Fruit fly (Drosophila melanogaster) whole organism, prepupa: ENCODE data around the gene Pk34A.

Experiments
- Blimp-1 ChIP-seq: fragments of 200-800 bp; sonication (Bioruptor generic); optimal IDR thresholded peaks from 3 replicates; lab custom pipeline; 2017; ENCODE audit warnings: missing biosample characterization, missing genetic modification characterization, mild to moderate bottlenecking, moderate library complexity, missing genetic modification reagents
- CG10631 ChIP-seq: fragments of 200-800 bp; sonication (Bioruptor generic); optimal IDR thresholded peaks from 2 replicates; lab custom pipeline; 2016; ENCODE audit warnings: missing biosample characterization, missing genetic modification characterization
- CG10669 ChIP-seq: fragments of 200-800 bp; sonication (Bioruptor generic); optimal IDR thresholded peaks from 3 replicates; lab custom pipeline; 2018; ENCODE audit warnings: missing biosample characterization, mild to moderate bottlenecking, missing genetic modification characterization, moderate library complexity
- CG11294 ChIP-seq: fragments of 200-800 bp; sonication (Bioruptor generic); IDR thresholded peaks from 2 replicates; pipeline ENCODE4 v1.3.6; 2022; ENCODE audit warnings: missing biosample characterization, missing genetic modification characterization
- CG11762 ChIP-seq: fragments of 200-800 bp; sonication (Bioruptor generic); optimal IDR thresholded peaks from 3 replicates; lab custom pipeline; 2016; ENCODE audit warnings: missing biosample characterization, missing genetic modification characterization; ENCODE audit not compliant: insufficient read depth
- CG11902 ChIP-seq: fragments of 200-800 bp; sonication (Bioruptor generic); optimal IDR thresholded peaks from 3 replicates; lab custom pipeline; 2016; ENCODE audit warnings: missing biosample characterization, missing genetic modification characterization
- CG15336 ChIP-seq: fragments of 200-800 bp; sonication (Bioruptor generic); IDR thresholded peaks from 2 replicates; pipeline ENCODE4 v1.3.6; 2022; ENCODE audit warnings: missing biosample characterization, missing genetic modification characterization
- CG3032 ChIP-seq: fragments of 200-800 bp; optimal IDR thresholded peaks from 2 replicates; lab custom pipeline; 2019; ENCODE audit warnings: missing biosample characterization, mild to moderate bottlenecking, missing genetic modification characterization, moderate library complexity
- CG31627 ChIP-seq: fragments of 200-800 bp; sonication (Bioruptor generic); optimal IDR thresholded peaks from 3 replicates; lab custom pipeline; 2016; ENCODE audit warnings: missing biosample characterization, missing genetic modification characterization
- CG32006 ChIP-seq: fragments of 200-800 bp; sonication (Bioruptor generic); optimal IDR thresholded peaks from 3 replicates; lab custom pipeline; 2017; ENCODE audit warnings: missing biosample characterization, mild to moderate bottlenecking, missing genetic modification characterization
- CG6792 ChIP-seq: fragments of 200-800 bp; sonication (Bioruptor generic); optimal IDR thresholded peaks from 3 replicates; lab custom pipeline; 2016; ENCODE audit warnings: missing biosample characterization, missing genetic modification characterization
- CG6808 ChIP-seq: fragments of 200-800 bp; sonication (Bioruptor generic); optimal IDR thresholded peaks from 3 replicates; lab custom pipeline; 2017; ENCODE audit warnings: missing biosample characterization, missing genetic modification characterization, mild to moderate bottlenecking, moderate library complexity, missing genetic modification reagents
- CG6854 ChIP-seq: fragments of 200-800 bp; sonication (Bioruptor generic); optimal IDR thresholded peaks from 2 replicates; lab custom pipeline; 2017; ENCODE audit warnings: missing biosample characterization, mild to moderate bottlenecking, missing genetic modification characterization
- CG7368 ChIP-seq: fragments of 200-800 bp; sonication (Bioruptor generic); optimal IDR thresholded peaks from 3 replicates; lab custom pipeline; 2016; ENCODE audit warnings: missing biosample characterization, missing genetic modification characterization
- CG8119 ChIP-seq: fragments of 200-800 bp; sonication (Bioruptor generic); IDR thresholded peaks from 3 replicates; pipeline ENCODE4 v1.3.6; 2022; ENCODE audit warnings: missing biosample characterization, missing genetic modification characterization
- CG8319 ChIP-seq: fragments of 200-800 bp; sonication (Bioruptor generic); optimal IDR thresholded peaks from 3 replicates; lab custom pipeline; 2016; ENCODE audit warnings: missing biosample characterization, missing genetic modification characterization
- CG8632 ChIP-seq: fragments of 200-800 bp; sonication (Bioruptor generic); optimal IDR thresholded peaks from 3 replicates; lab custom pipeline; 2016; ENCODE audit warnings: missing biosample characterization, missing genetic modification characterization
- CG9139 ChIP-seq: fragments of 200-800 bp; sonication (Bioruptor generic); optimal IDR thresholded peaks from 3 replicates; lab custom pipeline; 2017; ENCODE audit warnings: missing biosample characterization, mild to moderate bottlenecking, missing genetic modification characterization
- Ets21C ChIP-seq: fragments of 200-800 bp; sonication (Bioruptor generic); optimal IDR thresholded peaks from 3 replicates; lab custom pipeline; 2016; ENCODE audit warnings: missing biosample characterization, missing genetic modification characterization
- Ets96B ChIP-seq: fragments of 200-800 bp; optimal IDR thresholded peaks from 2 replicates; lab custom pipeline; 2019; ENCODE audit warnings: missing biosample characterization, mild to moderate bottlenecking, missing genetic modification characterization, moderate library complexity
- Gug ChIP-seq: fragments of 200-800 bp; sonication (Bioruptor generic); IDR thresholded peaks from 2 replicates; pipeline ENCODE4 v1.3.6; 2022; ENCODE audit warnings: missing biosample characterization, missing genetic modification characterization
- Hr38 ChIP-seq: sonication (Bioruptor generic); optimal IDR thresholded peaks from 2 replicates; lab custom pipeline; 2016; ENCODE audit warnings: missing biosample characterization, missing genetic modification characterization
- Hr39 ChIP-seq: fragments of 200-800 bp; sonication (Bioruptor generic); optimal IDR thresholded peaks from 2 replicates; lab custom pipeline; 2016; ENCODE audit warnings: missing biosample characterization, missing genetic modification characterization
- Hr4 ChIP-seq: fragments of 200-800 bp; sonication (Bioruptor generic); optimal IDR thresholded peaks from 3 replicates; lab custom pipeline; 2016; ENCODE audit warnings: missing biosample characterization, missing genetic modification characterization
- Lpt ChIP-seq: fragments of 200-800 bp; sonication (Bioruptor generic); optimal IDR thresholded peaks from 3 replicates; lab custom pipeline; 2016; ENCODE audit warnings: missing biosample characterization, missing genetic modification characterization
- Met ChIP-seq: fragments of 200-800 bp; sonication (Bioruptor generic); optimal IDR thresholded peaks from 3 replicates; lab custom pipeline; 2016; ENCODE audit warnings: missing biosample characterization, missing genetic modification characterization
- OdsH ChIP-seq: fragments of 200-800 bp; sonication (Bioruptor generic); optimal IDR thresholded peaks from 3 replicates; lab custom pipeline; 2016; ENCODE audit warnings: missing biosample characterization, missing genetic modification characterization
- Smox ChIP-seq: fragments of 200-800 bp; sonication (Bioruptor generic); optimal IDR thresholded peaks from 3 replicates; lab custom pipeline; 2016; ENCODE audit warnings: missing biosample characterization, missing genetic modification characterization
- Sox102F ChIP-seq: fragments of 200-800 bp; sonication (Bioruptor generic); optimal IDR thresholded peaks from 2 replicates; lab custom pipeline; 2016; ENCODE audit warnings: missing biosample characterization, mild to moderate bottlenecking, missing genetic modification characterization
- Sox14 ChIP-seq: fragments of 200-800 bp; sonication (Bioruptor generic); optimal IDR thresholded peaks from 3 replicates; lab custom pipeline; 2016; ENCODE audit warnings: missing biosample characterization, missing genetic modification characterization
- Sox15 ChIP-seq: fragments of 200-800 bp; sonication (Bioruptor generic); optimal IDR thresholded peaks from 3 replicates; lab custom pipeline; 2016; ENCODE audit warnings: missing biosample characterization, missing genetic modification characterization
- achi ChIP-seq: fragments of 200-800 bp; sonication (Bioruptor generic); optimal IDR thresholded peaks from 3 replicates; lab custom pipeline; 2016; ENCODE audit warnings: missing biosample characterization, missing genetic modification characterization
- cyc ChIP-seq: fragments of 200-800 bp; sonication (Bioruptor generic); optimal IDR thresholded peaks from 3 replicates; lab custom pipeline; 2016; ENCODE audit warnings: missing biosample characterization, missing genetic modification characterization
- dac ChIP-seq: fragments of 200-800 bp; sonication (Bioruptor generic); optimal IDR thresholded peaks from 2 replicates; lab custom pipeline; 2017; ENCODE audit warnings: missing biosample characterization, mild to moderate bottlenecking, missing genetic modification characterization
- dsx ChIP-seq: fragments of 200-800 bp; optimal IDR thresholded peaks from 3 replicates; lab custom pipeline; 2019; ENCODE audit warnings: missing biosample characterization, mild to moderate bottlenecking, missing genetic modification characterization, moderate library complexity; ENCODE audit not compliant: poor library complexity, severe bottlenecking
- eg ChIP-seq: fragments of 200-800 bp; sonication (Bioruptor generic); IDR thresholded peaks from 3 replicates; pipeline ENCODE4 v1.3.6; 2022; ENCODE audit warnings: missing biosample characterization, missing genetic modification characterization
- esn ChIP-seq: fragments of 200-800 bp; sonication (Bioruptor generic); optimal IDR thresholded peaks from 2 replicates; lab custom pipeline; 2016; ENCODE audit warnings: missing biosample characterization, mild to moderate bottlenecking, missing genetic modification characterization, moderate library complexity
- fd59A ChIP-seq: fragments of 200-800 bp; sonication (Bioruptor generic); optimal IDR thresholded peaks from 2 replicates; lab custom pipeline; 2017; ENCODE audit warnings: missing biosample characterization, mild to moderate bottlenecking, missing genetic modification characterization, missing genetic modification reagents
- fkh ChIP-seq: fragments of 200-800 bp; sonication (Bioruptor generic); optimal IDR thresholded peaks from 3 replicates; lab custom pipeline; 2017; ENCODE audit warnings: missing biosample characterization, mild to moderate bottlenecking, missing genetic modification characterization, moderate library complexity
- lz ChIP-seq: fragments of 200-800 bp; sonication (Bioruptor generic); optimal IDR thresholded peaks from 3 replicates; lab custom pipeline; 2016; ENCODE audit warnings: missing biosample characterization, missing genetic modification characterization
- net ChIP-seq: fragments of 200-800 bp; sonication (Bioruptor generic); optimal IDR thresholded peaks from 3 replicates; lab custom pipeline; 2016; ENCODE audit warnings: missing biosample characterization, missing genetic modification characterization
- pdm3 ChIP-seq: fragments of 200-800 bp; sonication (Bioruptor generic); optimal IDR thresholded peaks from 3 replicates; lab custom pipeline; 2016; ENCODE audit warnings: missing biosample characterization, missing genetic modification characterization
- salr ChIP-seq, 2 experiments: fragments of 200-800 bp; sonication (Bioruptor generic); optimal IDR thresholded peaks; 3 replicates each; lab custom pipeline; 2016 to 2018; ENCODE audit warnings: missing biosample characterization in 2 of 2, missing genetic modification characterization in 2 of 2, mild to moderate bottlenecking in 1 of 2
- spab ChIP-seq: fragments of 200-800 bp; sonication (Bioruptor generic); optimal IDR thresholded peaks from 2 replicates; lab custom pipeline; 2017; ENCODE audit warnings: missing biosample characterization, mild to moderate bottlenecking, missing genetic modification characterization, missing genetic modification reagents
- ss ChIP-seq, 2 experiments: fragments of 200-800 bp; sonication (Bioruptor generic); optimal IDR thresholded peaks; 2 replicates in 1 of 2; 3 replicates in 1 of 2; lab custom pipeline; 2017 to 2018; ENCODE audit warnings: mild to moderate bottlenecking in 2 of 2, missing biosample characterization in 2 of 2, missing genetic modification characterization in 2 of 2, moderate library complexity in 1 of 2
- svp ChIP-seq: fragments of 200-800 bp; sonication (Bioruptor generic); peaks from one replicate; lab custom pipeline; 2016; ENCODE audit warnings: missing biosample characterization, missing genetic modification characterization
- topi ChIP-seq: fragments of 200-800 bp; sonication (Bioruptor generic); optimal IDR thresholded peaks from 3 replicates; lab custom pipeline; 2016; ENCODE audit warnings: missing biosample characterization, missing genetic modification characterization

Pk34A gene

DNA sequence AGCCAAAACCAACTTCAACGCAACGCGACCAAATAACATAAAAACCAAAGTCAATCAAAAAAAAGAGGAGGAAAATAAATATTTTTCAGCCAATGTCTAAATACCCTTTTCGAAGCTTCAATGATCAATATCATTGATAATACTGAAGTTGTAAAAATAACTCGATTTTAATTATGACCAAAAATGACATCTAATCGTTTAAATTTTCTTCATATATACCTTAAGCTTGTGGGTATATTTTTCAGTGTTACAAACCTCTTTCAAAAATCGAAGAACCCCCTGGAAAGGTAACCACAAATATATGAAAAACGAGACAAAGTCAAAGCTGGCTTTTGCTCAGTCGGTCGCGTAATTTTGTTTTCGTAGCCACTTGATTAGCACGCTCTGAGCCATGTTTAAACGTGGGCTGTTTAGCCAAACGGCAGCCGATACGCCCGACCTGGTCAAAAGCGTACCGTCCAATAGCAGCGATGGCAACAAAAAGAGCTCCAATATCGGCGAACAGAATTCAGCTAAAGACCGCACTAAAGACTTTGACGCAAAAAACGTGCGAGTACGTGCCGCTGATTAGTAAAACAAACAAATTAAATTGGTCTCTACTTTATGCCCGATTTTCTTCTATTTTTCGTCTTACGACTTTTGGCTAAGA is 13.5 kb upstream of the Pk34A start (continued):
- TF ChIP-seq Sox15 (GFP tag; lab: Kevin White, UChicago): no peak
- TF ChIP-seq Gug (GFP tag; lab: Robert Waterston, UW): peak; percentile 52
- TF ChIP-seq lz (GFP tag; lab: Kevin White, UChicago): peak; percentile 0
- no peak for TF ChIP-seq CG8319 (GFP tag; lab: Kevin White, UChicago)
- peak; percentile 45 for TF ChIP-seq fkh (GFP tag; lab: Kevin White, UChicago)
- TF ChIP-seq Smox (GFP tag; lab: Kevin White, UChicago): peak; percentile 23
- TF ChIP-seq CG11902: no peak
- TF ChIP-seq CG6854: no peak
- no peak for TF ChIP-seq CG3032 (tag; lab: Kevin White, UChicago)
- no peak for TF ChIP-seq CG6808
- no peak for TF ChIP-seq CG11762 (GFP tag; lab: Kevin White, UChicago)
- TF ChIP-seq Hr38 (GFP tag; lab: Kevin White, UChicago): no peak
- TF ChIP-seq Sox14 (GFP tag; lab: Kevin White, UChicago): peak; percentile 1
- no peak for TF ChIP-seq dac (GFP tag; lab: Kevin White, UChicago)
- TF ChIP-seq CG10669 (GFP tag; lab: Kevin White, UChicago): no peak
- TF ChIP-seq CG8632 (GFP tag; lab: Kevin White, UChicago): no peak
- peak; percentile 17 for TF ChIP-seq cyc (GFP tag; lab: Kevin White, UChicago)
- TF ChIP-seq Blimp-1 (GFP tag; lab: Kevin White, UChicago): no peak
- peak; percentile 52 for TF ChIP-seq Hr39 (GFP tag; lab: Kevin White, UChicago)
- peak; percentile 27 for TF ChIP-seq net
- TF ChIP-seq esn (GFP tag; lab: Kevin White, UChicago): peak; percentile 27
- TF ChIP-seq CG6792: peak; percentile 26
- TF ChIP-seq CG10631: peak; percentile 5
- TF ChIP-seq CG11294: no peak; the same call in 1 of the 2 replicates
- TF ChIP-seq dsx (GFP tag; lab: Kevin White, UChicago): no peak
- TF ChIP-seq Ets96B: peak; percentile 15
- TF ChIP-seq svp (GFP tag; lab: Kevin White, UChicago): peak; percentile 50
- peak; percentile 70 for TF ChIP-seq CG8119 (GFP tag; lab: Robert Waterston, UW)
- peak in 1 of 2 experiments; percentile 4 for TF ChIP-seq salr (GFP tag; optimal IDR thresholded peaks at IDR 0.05; lab: Kevin White, UChicago)
- no peak for TF ChIP-seq CG9139 (GFP tag; lab: Kevin White, UChicago)

DNA sequence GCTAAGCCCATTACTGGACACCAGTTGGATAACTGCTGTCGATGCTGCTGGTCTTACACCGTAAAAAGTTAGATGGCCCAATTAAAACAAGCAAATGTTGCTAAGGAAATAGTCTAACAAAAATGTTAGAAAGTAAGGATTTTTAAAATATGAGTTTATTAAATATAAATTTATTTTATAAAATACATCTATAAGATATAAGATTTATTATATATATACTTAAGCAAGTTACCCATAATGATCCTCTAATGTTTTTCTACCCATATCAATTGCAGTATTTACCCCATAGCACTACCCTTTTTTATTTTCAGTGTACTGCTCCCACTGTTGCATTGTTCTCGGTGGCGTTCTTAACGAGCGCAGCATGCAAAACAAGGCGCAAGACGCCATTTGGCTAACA is 12.4 kb upstream of the Pk34A start:
- TF ChIP-seq lz (GFP tag; lab: Kevin White, UChicago) (no peak), net (peak; percentile 6), Smox (GFP tag; lab: Kevin White, UChicago) (peak; percentile 11), dsx (GFP tag; lab: Kevin White, UChicago) (peak; percentile 80), Lpt (no peak), CG3032 (tag; lab: Kevin White, UChicago) (peak; percentile 85), Sox14 (GFP tag; lab: Kevin White, UChicago) (peak; percentile 16), Ets21C (no peak), CG11762 (GFP tag; lab: Kevin White, UChicago) (peak; percentile 24), fd59A (GFP tag; lab: Kevin White, UChicago) (peak; percentile 56), Blimp-1 (GFP tag; lab: Kevin White, UChicago) (peak; percentile 15), eg (0 out of 3 replicates have a peak, but pooled peaks have one; percentile 5), CG7368 (GFP tag; lab: Kevin White, UChicago) (peak; percentile 35), dac (GFP tag; lab: Kevin White, UChicago) (no peak), Hr4 (no peak), esn (GFP tag; lab: Kevin White, UChicago) (peak; percentile 42), OdsH (peak; percentile 26), CG32006 (GFP tag; lab: Kevin White, UChicago) (peak; percentile 61), achi (GFP tag; lab: Kevin White, UChicago) (peak; percentile 37), spab (GFP tag; lab: Kevin White, UChicago) (peak; percentile 71), cyc (GFP tag; lab: Kevin White, UChicago) (peak; percentile 9), Met (GFP tag; lab: Kevin White, UChicago) (peak; percentile 18), topi (peak; percentile 27), CG31627 (GFP tag; lab: Kevin White, UChicago) (no peak), CG6792 (no peak), svp (GFP tag; lab: Kevin White, UChicago) (peak; percentile 57), ss (GFP tag; optimal IDR thresholded peaks at IDR 0.05; lab: Kevin White, UChicago) (peak; percentile 44 to 71), Sox102F (GFP tag; lab: Kevin White, UChicago) (peak; percentile 7), CG15336 (GFP tag; lab: Robert Waterston, UW) (no peak), CG8119 (GFP tag; lab: Robert Waterston, UW) (peak; percentile 40; the same call in 1 of the 3 replicates), pdm3 (GFP tag; lab: Kevin White, UChicago) (no peak)
